Worm (Caenorhabditis elegans) whole organism, late embryonic: ENCODE measurements around the gene EGAP1.5.

Experiments used
- ama-1 ChIP-seq: fragments of 150-350 bp; optimal IDR thresholded peaks from 2 replicates; lab custom pipeline; 2014
- ceh-24 ChIP-seq: sonication (generic microtip); optimal IDR thresholded peaks from 2 replicates; lab custom pipeline; 2016; ENCODE audit warnings: mild to moderate bottlenecking, missing genetic modification characterization, missing compliant biosample characterization
- nhr-11 ChIP-seq: fragments of 150-350 bp; optimal IDR thresholded peaks from 2 replicates; lab custom pipeline; 2014; ENCODE audit warnings: missing biosample characterization, missing genetic modification characterization
- pqm-1 ChIP-seq: sonication (generic microtip); optimal IDR thresholded peaks from 2 replicates; lab custom pipeline; 2016; ENCODE audit warnings: missing genetic modification characterization, missing compliant biosample characterization
- syd-9 ChIP-seq: sonication (generic microtip); optimal IDR thresholded peaks from 2 replicates; lab custom pipeline; 2016; ENCODE audit warnings: mild to moderate bottlenecking, missing genetic modification characterization, moderate library complexity, missing compliant biosample characterization

- TF ChIP-seq ama-1 (lab: Kevin White, UChicago) (no peak), pqm-1 (tag; lab: Kevin White, UChicago) (no peak), nhr-11 (no peak), ceh-24 (tag; lab: Kevin White, UChicago) (no peak), syd-9 (tag; lab: Kevin White, UChicago) (no peak)
These were observed 2.7 kb downstream of the EGAP1.5 start for ce11 chrIII:5934138-5934658.
